Fruit fly (Drosophila melanogaster) whole organism, embryonic: ENCODE data around the gene CG31823.

Source experiments
- C15 ChIP-seq: fragments of 200-800 bp; sonication (Bioruptor generic); IDR thresholded peaks from 3 replicates; pipeline ENCODE4 v1.3.6; 2022; ENCODE audit warnings: missing biosample characterization, missing genetic modification characterization
- CG11456 ChIP-seq: fragments of 200-800 bp; sonication (Bioruptor generic); IDR thresholded peaks from 3 replicates; pipeline ENCODE4 v1.3.6; 2022; ENCODE audit warnings: missing biosample characterization, missing genetic modification characterization
- CG11560 ChIP-seq: fragments of 200-800 bp; sonication (Bioruptor generic); IDR thresholded peaks from 3 replicates; pipeline ENCODE4 v1.3.6; 2022; ENCODE audit warnings: missing biosample characterization, missing genetic modification characterization
- CG13287 ChIP-seq: fragments of 200-800 bp; sonication (Bioruptor generic); IDR thresholded peaks from 2 replicates; pipeline ENCODE4 v1.3.6; 2022; ENCODE audit warnings: missing biosample characterization, missing genetic modification characterization; ENCODE audit not compliant: partially characterized antibody
- CG13624 ChIP-seq: fragments of 200-800 bp; sonication (Bioruptor generic); optimal IDR thresholded peaks from 2 replicates; lab custom pipeline; 2016; ENCODE audit warnings: missing biosample characterization, missing genetic modification characterization
- CG15514 ChIP-seq: fragments of 200-800 bp; sonication (Bioruptor generic); optimal IDR thresholded peaks from 3 replicates; lab custom pipeline; 2017; ENCODE audit warnings: missing biosample characterization, missing genetic modification characterization, mild to moderate bottlenecking, moderate library complexity, missing genetic modification reagents
- CG15601 ChIP-seq: fragments of 200-800 bp; sonication (Bioruptor generic); optimal IDR thresholded peaks from 3 replicates; lab custom pipeline; 2019; ENCODE audit warnings: missing biosample characterization, mild to moderate bottlenecking, missing genetic modification characterization, moderate library complexity
- CG1602 ChIP-seq: fragments of 200-800 bp; sonication (Bioruptor generic); optimal IDR thresholded peaks from 3 replicates; lab custom pipeline; 2016; ENCODE audit warnings: missing biosample characterization, missing genetic modification characterization
- CG16815 ChIP-seq: fragments of 200-800 bp; sonication (Bioruptor generic); optimal IDR thresholded peaks from 3 replicates; lab custom pipeline; 2017; ENCODE audit warnings: missing biosample characterization, mild to moderate bottlenecking, missing genetic modification characterization
- CG17361 ChIP-seq: fragments of 200-800 bp; sonication (Bioruptor generic); IDR thresholded peaks from 3 replicates; pipeline ENCODE4 v1.3.6; 2022; ENCODE audit warnings: missing biosample characterization, missing genetic modification characterization
- CG17385 ChIP-seq: fragments of 200-800 bp; sonication (Bioruptor generic); optimal IDR thresholded peaks from 3 replicates; lab custom pipeline; 2018; ENCODE audit warnings: missing biosample characterization, mild to moderate bottlenecking, missing genetic modification characterization
- CG18599 ChIP-seq: fragments of 200-800 bp; sonication (Bioruptor generic); optimal IDR thresholded peaks from 3 replicates; lab custom pipeline; 2017; ENCODE audit warnings: missing biosample characterization, missing genetic modification characterization, mild to moderate bottlenecking, moderate library complexity, missing genetic modification reagents
- CG2875 ChIP-seq: fragments of 200-800 bp; sonication (Bioruptor generic); optimal IDR thresholded peaks from 2 replicates; lab custom pipeline; 2017; ENCODE audit warnings: missing biosample characterization, mild to moderate bottlenecking, missing genetic modification characterization, missing genetic modification reagents
- CG30403 ChIP-seq: fragments of 200-800 bp; sonication (Bioruptor generic); optimal IDR thresholded peaks from 3 replicates; lab custom pipeline; 2016; ENCODE audit warnings: missing biosample characterization, missing genetic modification characterization
- CG31224 ChIP-seq: fragments of 200-800 bp; sonication (Bioruptor generic); IDR thresholded peaks from 2 replicates; pipeline ENCODE4 v1.3.6; 2022; ENCODE audit warnings: missing biosample characterization, missing genetic modification characterization
- CG3163 ChIP-seq: fragments of 200-800 bp; sonication (Bioruptor generic); optimal IDR thresholded peaks from 3 replicates; lab custom pipeline; 2016; ENCODE audit warnings: missing biosample characterization, missing genetic modification characterization
- CG32532 ChIP-seq: fragments of 200-800 bp; sonication (Bioruptor generic); IDR thresholded peaks from 2 replicates; pipeline ENCODE4 v1.3.6; 2022; ENCODE audit warnings: missing biosample characterization, missing genetic modification characterization
- CG32772 ChIP-seq: fragments of 200-800 bp; sonication (Bioruptor generic); IDR thresholded peaks from 2 replicates; pipeline ENCODE4 v1.3.6; 2022; ENCODE audit warnings: missing biosample characterization, missing genetic modification characterization
- CG3838 ChIP-seq: fragments of 200-800 bp; sonication (Bioruptor generic); optimal IDR thresholded peaks from 3 replicates; lab custom pipeline; 2016; ENCODE audit warnings: missing biosample characterization, missing genetic modification characterization
- CG4820 ChIP-seq: fragments of 200-800 bp; sonication (Bioruptor generic); optimal IDR thresholded peaks from 3 replicates; lab custom pipeline; 2016; ENCODE audit warnings: missing biosample characterization, missing genetic modification characterization
- CG6272 ChIP-seq: fragments of 200-800 bp; sonication (Bioruptor generic); IDR thresholded peaks from 2 replicates; pipeline ENCODE4 v1.3.6; 2022; ENCODE audit warnings: missing biosample characterization, missing genetic modification characterization
- CG7745 ChIP-seq: fragments of 200-800 bp; sonication (Bioruptor generic); optimal IDR thresholded peaks from 2 replicates; lab custom pipeline; 2018; ENCODE audit warnings: missing biosample characterization, mild to moderate bottlenecking, missing genetic modification characterization, moderate library complexity
- CG8478 ChIP-seq: fragments of >200 bp; optimal IDR thresholded peaks from 2 replicates; lab custom pipeline; 2018
- CG8944 ChIP-seq: fragments of 200-800 bp; sonication (Bioruptor generic); optimal IDR thresholded peaks from 3 replicates; lab custom pipeline; 2016; ENCODE audit warnings: missing biosample characterization, missing genetic modification characterization
- CG9797 ChIP-seq: fragments of 200-800 bp; sonication (Bioruptor generic); optimal IDR thresholded peaks from 3 replicates; lab custom pipeline; 2018; ENCODE audit warnings: missing biosample characterization, mild to moderate bottlenecking, missing genetic modification characterization
- CG9932 ChIP-seq: fragments of 200-800 bp; sonication (Bioruptor generic); IDR thresholded peaks from 2 replicates; pipeline ENCODE4 v1.3.6; 2022; ENCODE audit warnings: missing biosample characterization, missing genetic modification characterization
- CHES-1-like ChIP-seq: fragments of 200-800 bp; sonication (Bioruptor generic); optimal IDR thresholded peaks from 2 replicates; lab custom pipeline; 2016; ENCODE audit warnings: missing biosample characterization, missing genetic modification characterization
- CTCF ChIP-seq: fragments of 200-800 bp; sonication (Bioruptor generic); optimal IDR thresholded peaks from 2 replicates; lab custom pipeline; 2017; ENCODE audit warnings: missing biosample characterization, mild to moderate bottlenecking, missing genetic modification characterization, moderate library complexity
- D ChIP-seq, 2 experiments: fragments of 200-800 bp in 1 of 2; fragments of >200 bp in 1 of 2; sonication (Bioruptor generic) in 1 of 2; optimal IDR thresholded peaks; 2 replicates in 1 of 2; 3 replicates in 1 of 2; lab custom pipeline; 2017; ENCODE audit warnings: mild to moderate bottlenecking in 1 of 2, missing biosample characterization in 1 of 2, missing genetic modification characterization in 1 of 2, missing genetic modification reagents in 1 of 2
- Dip3 ChIP-seq: fragments of 200-800 bp; sonication (Bioruptor generic); optimal IDR thresholded peaks from 3 replicates; lab custom pipeline; 2016; ENCODE audit warnings: missing biosample characterization, missing genetic modification characterization
- Fer1 ChIP-seq: fragments of 200-800 bp; sonication (Bioruptor generic); optimal IDR thresholded peaks from 2 replicates; lab custom pipeline; 2017; ENCODE audit warnings: missing biosample characterization, mild to moderate bottlenecking, missing genetic modification characterization
- Fer2 ChIP-seq: fragments of 200-800 bp; sonication (Bioruptor generic); optimal IDR thresholded peaks from 2 replicates; lab custom pipeline; 2018; ENCODE audit warnings: missing biosample characterization, mild to moderate bottlenecking, missing genetic modification characterization, moderate library complexity
- Fer3 ChIP-seq: fragments of 200-800 bp; sonication (Bioruptor generic); optimal IDR thresholded peaks from 2 replicates; lab custom pipeline; 2018; ENCODE audit warnings: missing biosample characterization, mild to moderate bottlenecking, missing genetic modification characterization, moderate library complexity
- Hmx ChIP-seq: fragments of 200-800 bp; sonication (Bioruptor generic); optimal IDR thresholded peaks from 2 replicates; lab custom pipeline; 2016; ENCODE audit warnings: missing biosample characterization, missing genetic modification characterization
- Ptx1 ChIP-seq: fragments of 200-800 bp; sonication (Bioruptor generic); IDR thresholded peaks from 2 replicates; pipeline ENCODE4 v1.3.6; 2022; ENCODE audit warnings: missing biosample characterization, missing genetic modification characterization
- Usf ChIP-seq: fragments of 200-800 bp; sonication (Bioruptor generic); optimal IDR thresholded peaks from 2 replicates; lab custom pipeline; 2017; ENCODE audit warnings: missing genotype, missing biosample characterization, missing genetic modification characterization
- bsh ChIP-seq, 2 experiments: fragments of 200-800 bp; sonication (Bioruptor generic); optimal IDR thresholded peaks; 2 replicates each; lab custom pipeline; 2017 to 2018; ENCODE audit warnings: mild to moderate bottlenecking in 2 of 2, missing biosample characterization in 2 of 2, missing genetic modification characterization in 2 of 2, moderate library complexity in 1 of 2
- chm ChIP-seq: fragments of 200-800 bp; sonication (Bioruptor generic); IDR thresholded peaks from 2 replicates; pipeline ENCODE4 v1.3.6; 2022; ENCODE audit warnings: missing biosample characterization, missing genetic modification characterization
- ci ChIP-seq: fragments of 200-800 bp; sonication (Bioruptor generic); IDR thresholded peaks from 3 replicates; pipeline ENCODE4 v1.3.6; 2022; ENCODE audit warnings: missing biosample characterization, missing genetic modification characterization
- disco-r ChIP-seq: fragments of 200-800 bp; sonication (Bioruptor generic); optimal IDR thresholded peaks from 2 replicates; lab custom pipeline; 2016; ENCODE audit warnings: missing biosample characterization, missing genetic modification characterization
- fd3F ChIP-seq: fragments of 200-800 bp; sonication (Bioruptor generic); optimal IDR thresholded peaks from 2 replicates; lab custom pipeline; 2018; ENCODE audit warnings: missing biosample characterization, mild to moderate bottlenecking, missing genetic modification characterization, moderate library complexity
- grau ChIP-seq: fragments of 200-800 bp; optimal IDR thresholded peaks from 3 replicates; lab custom pipeline; 2019; ENCODE audit warnings: missing biosample characterization, mild to moderate bottlenecking, missing genetic modification characterization, moderate library complexity
- grn ChIP-seq: fragments of 200-800 bp; sonication (Bioruptor generic); optimal IDR thresholded peaks from 3 replicates; lab custom pipeline; 2017; ENCODE audit warnings: missing biosample characterization, missing genetic modification characterization
- lola ChIP-seq, 3 experiments: fragments of >200 bp in 2 of 3; fragments of 200-800 bp in 1 of 3; sonication (Bioruptor generic) in 1 of 3; optimal IDR thresholded peaks; 2 replicates each; lab custom pipeline; 2017 to 2019; ENCODE audit warnings: missing biosample characterization in 3 of 3, missing genetic modification characterization in 3 of 3, mild to moderate bottlenecking in 1 of 3, moderate library complexity in 1 of 3
- lov ChIP-seq, 2 experiments: fragments of 200-800 bp in 1 of 2; fragments of >200 bp in 1 of 2; sonication (Bioruptor generic) in 1 of 2; IDR thresholded peaks in 1 of 2; optimal IDR thresholded peaks in 1 of 2; 2 replicates in 1 of 2; 3 replicates in 1 of 2; pipeline versions ENCODE4 v1.3.6 to Lab custom; 2017 to 2022; ENCODE audit warnings: missing biosample characterization in 1 of 2, missing genetic modification characterization in 1 of 2
- odd ChIP-seq: fragments of 200-800 bp; sonication (Bioruptor generic); optimal IDR thresholded peaks from 2 replicates; lab custom pipeline; 2017; ENCODE audit warnings: missing biosample characterization, mild to moderate bottlenecking, missing genetic modification characterization
- pros ChIP-seq: fragments of 200-800 bp; sonication (Bioruptor generic); optimal IDR thresholded peaks from 3 replicates; lab custom pipeline; 2019; ENCODE audit warnings: missing biosample characterization, mild to moderate bottlenecking, missing genetic modification characterization, moderate library complexity
- sim ChIP-seq: fragments of 200-800 bp; sonication (Bioruptor generic); IDR thresholded peaks from 2 replicates; pipeline ENCODE4 v1.3.6; 2022; ENCODE audit warnings: missing biosample characterization, missing genetic modification characterization
- stc ChIP-seq: fragments of 200-800 bp; sonication (Bioruptor generic); IDR thresholded peaks from 2 replicates; pipeline ENCODE4 v1.3.6; 2022; ENCODE audit warnings: missing biosample characterization, missing genetic modification characterization
- tio ChIP-seq: fragments of 200-800 bp; sonication (Bioruptor generic); optimal IDR thresholded peaks from 2 replicates; lab custom pipeline; 2017; ENCODE audit warnings: missing biosample characterization, missing genetic modification characterization, inconsistent platforms
- toy ChIP-seq: fragments of 200-800 bp; sonication (Bioruptor generic); IDR thresholded peaks from 2 replicates; pipeline ENCODE4 v1.3.6; 2022; ENCODE audit warnings: missing biosample characterization, missing genetic modification characterization

The CG31823 gene

dm6 chr2L:15908086-15908485 is 7.8 kb upstream of the CG31823 start (continued):
- TF ChIP-seq Usf (GFP tag; lab: Kevin White, UChicago) (no peak), CG18599 (GFP tag; lab: Kevin White, UChicago) (no peak), tio (GFP tag; lab: Kevin White, UChicago) (no peak), Ptx1 (no peak; the same call in 1 of the 2 replicates), CG3838 (GFP tag; lab: Kevin White, UChicago) (no peak), grn (GFP tag; lab: Kevin White, UChicago) (no peak), CTCF (GFP tag; lab: Kevin White, UChicago) (no peak), stc (GFP tag; lab: Robert Waterston, UW) (peak; percentile 16; the same call in 1 of the 2 replicates), lola (GFP tag; optimal IDR thresholded peaks at IDR 0.05; lab: Kevin White, UChicago) (no peak), CG4820 (GFP tag; lab: Kevin White, UChicago) (no peak), toy (GFP tag; lab: Robert Waterston, UW) (no peak), CG9932 (GFP tag; lab: Robert Waterston, UW) (no peak), CG11456 (GFP tag; lab: Robert Waterston, UW) (0 out of 3 replicates have a peak, but pooled peaks have one; percentile 61), CG9797 (GFP tag; lab: Kevin White, UChicago) (no peak), bsh (GFP tag; optimal IDR thresholded peaks at IDR 0.05; lab: Kevin White, UChicago) (no peak), disco-r (GFP tag; lab: Kevin White, UChicago) (no peak), CG2875 (GFP tag; lab: Kevin White, UChicago) (no peak), odd (no peak), CG1602 (GFP tag; lab: Kevin White, UChicago) (no peak), Fer2 (tag; lab: Kevin White, UChicago) (no peak), CG15514 (GFP tag; lab: Kevin White, UChicago) (no peak), CG6272 (GFP tag; lab: Robert Waterston, UW) (0 out of 2 replicates have a peak, but pooled peaks have one; percentile 50), Hmx (GFP tag; lab: Kevin White, UChicago) (no peak), D (optimal IDR thresholded peaks at IDR 0.05; lab: Kevin White, UChicago) (no peak), D (GFP tag; optimal IDR thresholded peaks at IDR 0.05; lab: Kevin White, UChicago) (no peak), CG13287 (GFP tag; lab: Robert Waterston, UW) (no peak), Dip3 (GFP tag; lab: Kevin White, UChicago) (no peak), CG32772 (GFP tag; lab: Robert Waterston, UW) (no peak), CG13624 (GFP tag; lab: Kevin White, UChicago) (no peak), fd3F (no peak), CG15601 (no peak), CHES-1-like (GFP tag; lab: Kevin White, UChicago) (no peak), CG8944 (GFP tag; lab: Kevin White, UChicago) (no peak), ci (0 out of 3 replicates have a peak, but pooled peaks have one; percentile 41), Fer1 (GFP tag; lab: Kevin White, UChicago) (no peak), CG32532 (GFP tag; lab: Robert Waterston, UW) (0 out of 2 replicates have a peak, but pooled peaks have one; percentile 12), CG3163 (GFP tag; lab: Kevin White, UChicago) (no peak), grau (tag; lab: Kevin White, UChicago) (no peak), CG8478 (lab: Kevin White, UChicago) (no peak), Fer3 (tag; lab: Kevin White, UChicago) (no peak), pros (GFP tag; lab: Kevin White, UChicago) (no peak), lov (optimal IDR thresholded peaks at IDR 0.05; lab: Kevin White, UChicago) (no peak), lov (GFP tag; IDR thresholded peaks at IDR 0.05; lab: Robert Waterston, UW) (no peak), sim (GFP tag; lab: Robert Waterston, UW) (no peak), CG31224 (GFP tag; lab: Robert Waterston, UW) (no peak), CG11560 (tag; lab: Robert Waterston, UW) (no peak), chm (GFP tag; lab: Robert Waterston, UW) (peak; percentile 27; the same call in 1 of the 2 replicates), CG30403 (GFP tag; lab: Kevin White, UChicago) (no peak), CG16815 (no peak), CG17385 (GFP tag; lab: Kevin White, UChicago) (no peak), CG17361 (GFP tag; lab: Robert Waterston, UW) (no peak), CG7745 (tag; lab: Kevin White, UChicago) (no peak), C15 (GFP tag; lab: Robert Waterston, UW) (no peak)
